Fruit fly (Drosophila melanogaster) whole organism, pupa: ENCODE data around the gene lcs.

ENCODE experiments used
- CG10348 ChIP-seq: fragments of 200-800 bp; sonication (Bioruptor generic); IDR thresholded peaks from 2 replicates; pipeline ENCODE4 v1.3.6; 2022; ENCODE audit warnings: missing biosample characterization, missing genetic modification characterization
- CG12605 ChIP-seq: fragments of 200-800 bp; sonication (Bioruptor generic); IDR thresholded peaks from 2 replicates; pipeline ENCODE4 v1.3.6; 2022; ENCODE audit warnings: missing biosample characterization, missing genetic modification characterization
- CG34367 ChIP-seq: fragments of 200-800 bp; sonication (Bioruptor generic); optimal IDR thresholded peaks from 2 replicates; lab custom pipeline; 2018; ENCODE audit warnings: missing biosample characterization, mild to moderate bottlenecking, missing genetic modification characterization
- CG9948 ChIP-seq: fragments of 200-800 bp; sonication (Bioruptor generic); optimal IDR thresholded peaks from 2 replicates; lab custom pipeline; 2018; ENCODE audit warnings: missing biosample characterization, mild to moderate bottlenecking, missing genetic modification characterization, moderate library complexity
- EcR ChIP-seq: fragments of 200-800 bp; sonication (Bioruptor generic); optimal IDR thresholded peaks from 3 replicates; lab custom pipeline; 2019; ENCODE audit warnings: missing biosample characterization, missing genetic modification characterization, mild to moderate bottlenecking, moderate library complexity, missing genetic modification reagents
- Ets98B ChIP-seq: fragments of 200-800 bp; sonication (Bioruptor generic); IDR thresholded peaks from 2 replicates; pipeline ENCODE4 v1.3.6; 2022; ENCODE audit warnings: missing biosample characterization, missing genetic modification characterization
- Pif1B ChIP-seq: fragments of 200-800 bp; sonication (Bioruptor generic); optimal IDR thresholded peaks from 3 replicates; lab custom pipeline; 2016; ENCODE audit warnings: missing biosample characterization, missing genetic modification characterization
- Snoo ChIP-seq: fragments of 200-800 bp; sonication (Bioruptor generic); optimal IDR thresholded peaks from 3 replicates; lab custom pipeline; 2017; ENCODE audit warnings: missing biosample characterization, mild to moderate bottlenecking, missing genetic modification characterization, inconsistent platforms

DNA sequence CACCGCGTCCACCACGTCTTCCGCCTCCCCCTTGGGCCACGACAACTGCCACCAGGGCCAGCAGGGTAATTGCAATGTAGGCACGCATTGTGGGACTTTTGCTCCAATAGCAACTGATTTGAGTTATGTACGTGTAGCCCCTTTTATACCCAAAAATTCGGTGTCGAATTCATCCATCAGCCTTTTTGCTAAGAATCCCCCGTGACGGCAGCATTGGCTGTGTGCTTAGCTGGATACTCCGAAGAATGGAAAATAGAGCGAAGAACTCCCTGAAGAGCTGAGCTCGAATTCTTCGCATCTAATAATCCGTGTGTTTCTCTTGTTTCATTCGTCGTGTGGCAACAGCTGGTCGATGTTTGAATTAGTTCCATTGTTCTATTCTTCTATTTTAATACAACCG lies 32.0 kb upstream of the lcs start, which contains the start of gene CG10918:
- no peak for TF ChIP-seq CG9948
- TF ChIP-seq Pif1B, result no peak
- no peak for TF ChIP-seq CG10348
- TF ChIP-seq CG12605, result no peak
- no peak for TF ChIP-seq Snoo (tag; lab: Kevin White, UChicago)
- TF ChIP-seq EcR (GFP tag; lab: Kevin White, UChicago), result no peak
- TF ChIP-seq CG34367 (tag; lab: Kevin White, UChicago), result no peak
- TF ChIP-seq Ets98B (GFP tag; lab: Robert Waterston, UW), result no peak
